Fruit fly (Drosophila melanogaster) whole organism, embryonic: ENCODE data around the gene SkpC.

Experiments
- Adf1 ChIP-seq: fragments of 200-800 bp; sonication (Bioruptor generic); IDR thresholded peaks from 2 replicates; pipeline ENCODE4 v1.3.6; 2022; ENCODE audit warnings: missing biosample characterization, missing genetic modification characterization
- Antp ChIP-seq: fragments of 200-800 bp; sonication (Bioruptor generic); optimal IDR thresholded peaks from 3 replicates; lab custom pipeline; 2016; ENCODE audit warnings: missing biosample characterization, missing genetic modification characterization
- Asciz ChIP-seq: fragments of 200-800 bp; sonication (Bioruptor generic); optimal IDR thresholded peaks from 2 replicates; lab custom pipeline; 2017; ENCODE audit warnings: missing biosample characterization, mild to moderate bottlenecking, missing genetic modification characterization, missing genetic modification reagents
- Awh ChIP-seq: fragments of 200-800 bp; sonication (Bioruptor generic); IDR thresholded peaks from 2 replicates; pipeline ENCODE4, ENCODE4 v1.3.6; 2022; ENCODE audit warnings: missing biosample characterization, missing genetic modification characterization
- Bdp1 ChIP-seq: fragments of 200-800 bp; sonication (Bioruptor generic); optimal IDR thresholded peaks from 3 replicates; lab custom pipeline; 2016; ENCODE audit warnings: missing biosample characterization, missing genetic modification characterization
- C15 ChIP-seq: fragments of 200-800 bp; sonication (Bioruptor generic); IDR thresholded peaks from 3 replicates; pipeline ENCODE4 v1.3.6; 2022; ENCODE audit warnings: missing biosample characterization, missing genetic modification characterization
- CG10274 ChIP-seq: fragments of 200-800 bp; sonication (Bioruptor generic); optimal IDR thresholded peaks from 3 replicates; lab custom pipeline; 2017; ENCODE audit warnings: missing biosample characterization, mild to moderate bottlenecking, missing genetic modification characterization
- CG11085 ChIP-seq: fragments of 200-800 bp; sonication (Bioruptor generic); IDR thresholded peaks from 2 replicates; pipeline ENCODE4 v1.3.6; 2022; ENCODE audit warnings: missing biosample characterization, missing genetic modification characterization
- CG11093 ChIP-seq: fragments of 200-800 bp; sonication (Bioruptor generic); IDR thresholded peaks from 3 replicates; pipeline ENCODE4 v1.3.6; 2022; ENCODE audit warnings: missing biosample characterization, missing genetic modification characterization
- CG11398 ChIP-seq: fragments of 200-800 bp; sonication (Bioruptor generic); optimal IDR thresholded peaks from 2 replicates; lab custom pipeline; 2016; ENCODE audit warnings: missing biosample characterization, missing genetic modification characterization
- CG1233 ChIP-seq: fragments of 200-800 bp; sonication (Bioruptor generic); optimal IDR thresholded peaks from 4 replicates; lab custom pipeline; 2018; ENCODE audit warnings: missing biosample characterization, mild to moderate bottlenecking, missing genetic modification characterization
- CG12744 ChIP-seq: fragments of 200-800 bp; sonication (Bioruptor generic); optimal IDR thresholded peaks from 2 replicates; lab custom pipeline; 2016; ENCODE audit warnings: missing biosample characterization, missing genetic modification characterization
- CG13287 ChIP-seq: fragments of 200-800 bp; sonication (Bioruptor generic); IDR thresholded peaks from 2 replicates; pipeline ENCODE4 v1.3.6; 2022; ENCODE audit warnings: missing biosample characterization, missing genetic modification characterization; ENCODE audit not compliant: partially characterized antibody
- CG14860 ChIP-seq: fragments of 200-800 bp; sonication (Bioruptor generic); IDR thresholded peaks from 3 replicates; pipeline ENCODE4 v1.3.6; 2022; ENCODE audit warnings: missing biosample characterization, missing genetic modification characterization; ENCODE audit not compliant: partially characterized antibody
- CG1529 ChIP-seq: fragments of 200-800 bp; sonication (Bioruptor generic); optimal IDR thresholded peaks from 3 replicates; lab custom pipeline; 2018; ENCODE audit warnings: missing biosample characterization, missing genetic modification characterization
- CG15479 ChIP-seq: fragments of 200-800 bp; sonication (Bioruptor generic); optimal IDR thresholded peaks from 3 replicates; lab custom pipeline; 2019; ENCODE audit warnings: missing biosample characterization, mild to moderate bottlenecking, missing genetic modification characterization, moderate library complexity
- CG18011 ChIP-seq: fragments of 200-800 bp; sonication (Bioruptor generic); optimal IDR thresholded peaks from 2 replicates; lab custom pipeline; 2017; ENCODE audit warnings: missing biosample characterization, missing genetic modification characterization, mild to moderate bottlenecking, moderate library complexity, missing genotype
- CG2116 ChIP-seq: fragments of 200-800 bp; sonication (Bioruptor generic); optimal IDR thresholded peaks from 3 replicates; lab custom pipeline; 2018; ENCODE audit warnings: missing biosample characterization, mild to moderate bottlenecking, missing genetic modification characterization
- CG2875 ChIP-seq: fragments of 200-800 bp; sonication (Bioruptor generic); optimal IDR thresholded peaks from 2 replicates; lab custom pipeline; 2017; ENCODE audit warnings: missing biosample characterization, mild to moderate bottlenecking, missing genetic modification characterization, missing genetic modification reagents
- CG33213 ChIP-seq: fragments of 200-800 bp; sonication (Bioruptor generic); optimal IDR thresholded peaks from 3 replicates; lab custom pipeline; 2016; ENCODE audit warnings: missing biosample characterization, missing genetic modification characterization
- CG4424 ChIP-seq: fragments of 200-800 bp; sonication (Bioruptor generic); optimal IDR thresholded peaks from 3 replicates; lab custom pipeline; 2016; ENCODE audit warnings: missing biosample characterization, missing genetic modification characterization
- CG7987 ChIP-seq: fragments of 200-800 bp; sonication (Bioruptor generic); optimal IDR thresholded peaks from 2 replicates; lab custom pipeline; 2018; ENCODE audit warnings: missing biosample characterization, mild to moderate bottlenecking, missing genetic modification characterization, moderate library complexity
- CG8478 ChIP-seq: fragments of >200 bp; optimal IDR thresholded peaks from 2 replicates; lab custom pipeline; 2018
- CG9437 ChIP-seq: fragments of 200-800 bp; sonication (Bioruptor generic); optimal IDR thresholded peaks from 2 replicates; lab custom pipeline; 2018; ENCODE audit warnings: missing biosample characterization, mild to moderate bottlenecking, missing genetic modification characterization
- Chrac-16 ChIP-seq: fragments of 200-800 bp; sonication (Bioruptor generic); optimal IDR thresholded peaks from 3 replicates; lab custom pipeline; 2016; ENCODE audit warnings: missing biosample characterization, missing genetic modification characterization
- D19A ChIP-seq: fragments of 200-800 bp; optimal IDR thresholded peaks from 3 replicates; lab custom pipeline; 2019; ENCODE audit warnings: missing biosample characterization, mild to moderate bottlenecking, missing genetic modification characterization, moderate library complexity
- Deaf1 ChIP-seq: fragments of 200-800 bp; optimal IDR thresholded peaks from 3 replicates; lab custom pipeline; 2019; ENCODE audit warnings: missing biosample characterization, mild to moderate bottlenecking, missing genetic modification characterization, moderate library complexity
- Dek ChIP-seq: fragments of 200-800 bp; sonication (Bioruptor generic); optimal IDR thresholded peaks from 3 replicates; lab custom pipeline; 2019; ENCODE audit warnings: missing biosample characterization, mild to moderate bottlenecking, missing genetic modification characterization, moderate library complexity
- Doc2 ChIP-seq: fragments of 200-800 bp; sonication (Bioruptor generic); IDR thresholded peaks from 2 replicates; pipeline ENCODE4 v1.3.6; 2022; ENCODE audit warnings: missing biosample characterization, missing genetic modification characterization
- Doc3 ChIP-seq: fragments of 200-800 bp; sonication (Bioruptor generic); IDR thresholded peaks from 3 replicates; pipeline ENCODE4 v1.3.6; 2022; ENCODE audit warnings: missing biosample characterization, missing genetic modification characterization; ENCODE audit not compliant: partially characterized antibody
- Drgx ChIP-seq: fragments of 200-800 bp; sonication (Bioruptor generic); IDR thresholded peaks from 2 replicates; pipeline ENCODE4 v1.3.6; 2022; ENCODE audit warnings: missing biosample characterization, missing genetic modification characterization
- ERR ChIP-seq: fragments of 200-800 bp; sonication (Bioruptor generic); optimal IDR thresholded peaks from 2 replicates; lab custom pipeline; 2016; ENCODE audit warnings: missing biosample characterization, missing genetic modification characterization
- Fer1 ChIP-seq: fragments of 200-800 bp; sonication (Bioruptor generic); optimal IDR thresholded peaks from 2 replicates; lab custom pipeline; 2017; ENCODE audit warnings: missing biosample characterization, mild to moderate bottlenecking, missing genetic modification characterization
- H15 ChIP-seq: fragments of 200-800 bp; sonication (Bioruptor generic); IDR thresholded peaks from 3 replicates; pipeline ENCODE4 v1.3.6; 2022; ENCODE audit warnings: missing biosample characterization, missing genetic modification characterization
- Hey ChIP-seq: fragments of 200-800 bp; sonication (Bioruptor generic); optimal IDR thresholded peaks from 3 replicates; lab custom pipeline; 2018; ENCODE audit warnings: missing biosample characterization, mild to moderate bottlenecking, missing genetic modification characterization
- Hmx ChIP-seq: fragments of 200-800 bp; sonication (Bioruptor generic); optimal IDR thresholded peaks from 2 replicates; lab custom pipeline; 2016; ENCODE audit warnings: missing biosample characterization, missing genetic modification characterization
- Meics ChIP-seq: fragments of 200-800 bp; sonication (Bioruptor generic); optimal IDR thresholded peaks from 2 replicates; lab custom pipeline; 2017; ENCODE audit warnings: missing biosample characterization, mild to moderate bottlenecking, missing genetic modification characterization
- NC2β ChIP-seq: fragments of 200-800 bp; sonication (Bioruptor generic); optimal IDR thresholded peaks from 2 replicates; lab custom pipeline; 2016; ENCODE audit warnings: missing biosample characterization, missing genetic modification characterization
- Neu2 ChIP-seq: fragments of 200-800 bp; sonication (Bioruptor generic); optimal IDR thresholded peaks from 3 replicates; lab custom pipeline; 2016; ENCODE audit warnings: missing biosample characterization, missing genetic modification characterization, borderline replicate concordance
- Nf-YB ChIP-seq: fragments of 200-800 bp; sonication (Bioruptor generic); optimal IDR thresholded peaks from 3 replicates; lab custom pipeline; 2019; ENCODE audit warnings: missing biosample characterization, mild to moderate bottlenecking, missing genetic modification characterization, moderate library complexity
- Oaz ChIP-seq: fragments of 200-800 bp; sonication (Bioruptor generic); IDR thresholded peaks from 2 replicates; pipeline ENCODE4 v1.3.6; 2022; ENCODE audit warnings: missing biosample characterization, missing genetic modification characterization
- aop ChIP-seq: fragments of 200-800 bp; sonication (Bioruptor generic); IDR thresholded peaks from 2 replicates; pipeline ENCODE4 v1.3.6; 2022; ENCODE audit warnings: missing biosample characterization, missing genetic modification characterization
- az2 ChIP-seq: fragments of 200-800 bp; sonication (Bioruptor generic); optimal IDR thresholded peaks from 3 replicates; lab custom pipeline; 2016; ENCODE audit warnings: missing biosample characterization, missing genetic modification characterization
- br ChIP-seq: fragments of >200 bp; optimal IDR thresholded peaks from 2 replicates; lab custom pipeline; 2017
- chif ChIP-seq, 2 experiments: fragments of 200-800 bp; sonication (Bioruptor generic); optimal IDR thresholded peaks; 3 replicates each; lab custom pipeline; 2016; ENCODE audit warnings: missing biosample characterization in 2 of 2, missing genetic modification characterization in 2 of 2
- chm ChIP-seq: fragments of 200-800 bp; sonication (Bioruptor generic); IDR thresholded peaks from 2 replicates; pipeline ENCODE4 v1.3.6; 2022; ENCODE audit warnings: missing biosample characterization, missing genetic modification characterization
- exex ChIP-seq: fragments of 200-800 bp; sonication (Bioruptor generic); optimal IDR thresholded peaks from 4 replicates; lab custom pipeline; 2018; ENCODE audit warnings: missing biosample characterization, mild to moderate bottlenecking, missing genetic modification characterization, moderate library complexity
- fru ChIP-seq: fragments of >200 bp; optimal IDR thresholded peaks from 2 replicates; lab custom pipeline; 2017
- ftz-f1 ChIP-seq: fragments of 200-800 bp; sonication (Bioruptor generic); optimal IDR thresholded peaks from 2 replicates; lab custom pipeline; 2016; ENCODE audit warnings: missing biosample characterization, missing genetic modification characterization
- gsb ChIP-seq: fragments of 200-800 bp; sonication (Bioruptor generic); IDR thresholded peaks from 2 replicates; pipeline ENCODE4 v1.3.6; 2022; ENCODE audit warnings: missing biosample characterization, missing genetic modification characterization
- lab ChIP-seq: fragments of 200-800 bp; sonication (Bioruptor generic); optimal IDR thresholded peaks from 3 replicates; lab custom pipeline; 2017; ENCODE audit warnings: missing biosample characterization, missing genetic modification characterization, mild to moderate bottlenecking, moderate library complexity, missing genetic modification reagents
- toy ChIP-seq: fragments of 200-800 bp; sonication (Bioruptor generic); IDR thresholded peaks from 2 replicates; pipeline ENCODE4 v1.3.6; 2022; ENCODE audit warnings: missing biosample characterization, missing genetic modification characterization

SkpC gene

dm6 chrX:19769821-19770519 lies 45.9 kb upstream of the SkpC start (continued):
- no peak for TF ChIP-seq CG11093 (GFP tag; lab: Robert Waterston, UW)
- no peak for TF ChIP-seq CG13287 (GFP tag; lab: Robert Waterston, UW)
- TF ChIP-seq exex (tag; lab: Kevin White, UChicago), result no peak
- peak; percentile 68; the same call in 1 of the 2 replicates for TF ChIP-seq chm (GFP tag; lab: Robert Waterston, UW)
- no peak for TF ChIP-seq Neu2 (GFP tag; lab: Kevin White, UChicago)
- TF ChIP-seq CG1529 (GFP tag; lab: Kevin White, UChicago), result no peak
- TF ChIP-seq CG2875 (GFP tag; lab: Kevin White, UChicago), result peak; percentile 29
- TF ChIP-seq C15 (GFP tag; lab: Robert Waterston, UW), result no peak
- TF ChIP-seq toy (GFP tag; lab: Robert Waterston, UW), result no peak
- no peak for TF ChIP-seq CG9437 (GFP tag; lab: Kevin White, UChicago)
- no peak for TF ChIP-seq br (lab: Kevin White, UChicago)
- no peak for TF ChIP-seq Drgx
- peak; percentile 46 for TF ChIP-seq D19A (tag; lab: Kevin White, UChicago)
- TF ChIP-seq Deaf1 (tag; lab: Kevin White, UChicago), result no peak
- TF ChIP-seq aop (GFP tag; lab: Robert Waterston, UW), result no peak
- peak; percentile 9 for TF ChIP-seq Nf-YB
- TF ChIP-seq Oaz (GFP tag; lab: Robert Waterston, UW), result no peak
- no peak for TF ChIP-seq CG11398 (GFP tag; lab: Kevin White, UChicago)
- TF ChIP-seq Dek, result no peak
- no peak for TF ChIP-seq ERR (GFP tag; lab: Kevin White, UChicago)
- TF ChIP-seq NC2β (GFP tag; lab: Kevin White, UChicago), result peak; percentile 25
- TF ChIP-seq Hey (tag; lab: Kevin White, UChicago), result no peak
- TF ChIP-seq Meics, result peak; percentile 1
- TF ChIP-seq CG33213 (GFP tag; lab: Kevin White, UChicago), result no peak
- TF ChIP-seq H15 (GFP tag; lab: Robert Waterston, UW), result no peak
- TF ChIP-seq CG11085, result no peak
- TF ChIP-seq az2 (GFP tag; lab: Kevin White, UChicago), result peak; percentile 24
- TF ChIP-seq Doc3 (GFP tag; lab: Robert Waterston, UW), result no peak
- peak; percentile 5 for TF ChIP-seq Asciz (GFP tag; lab: Kevin White, UChicago)
- no peak for TF ChIP-seq CG1233 (GFP tag; lab: Kevin White, UChicago)
- TF ChIP-seq chif (GFP tag; optimal IDR thresholded peaks at IDR 0.05; lab: Kevin White, UChicago), result peak in 1 of 2 experiments; percentile 59
- no peak for TF ChIP-seq ftz-f1 (GFP tag; lab: Kevin White, UChicago)
- peak; percentile 9 for TF ChIP-seq CG2116 (GFP tag; lab: Kevin White, UChicago)
- no peak for TF ChIP-seq fru (lab: Kevin White, UChicago)
- TF ChIP-seq CG7987 (GFP tag; lab: Kevin White, UChicago), result no peak
- TF ChIP-seq lab (GFP tag; lab: Kevin White, UChicago), result peak; percentile 15
- no peak for TF ChIP-seq CG14860 (GFP tag; lab: Robert Waterston, UW)
- no peak for TF ChIP-seq gsb (GFP tag; lab: Robert Waterston, UW)
- no peak for TF ChIP-seq Doc2 (GFP tag; lab: Robert Waterston, UW)
- TF ChIP-seq CG18011, result no peak
- peak; percentile 45 for TF ChIP-seq Chrac-16 (GFP tag; lab: Kevin White, UChicago)
- peak; percentile 9 for TF ChIP-seq CG12744 (GFP tag; lab: Kevin White, UChicago)
- TF ChIP-seq CG10274 (GFP tag; lab: Kevin White, UChicago), result no peak
- TF ChIP-seq Bdp1 (GFP tag; lab: Kevin White, UChicago), result no peak
- TF ChIP-seq Awh, result no peak
- TF ChIP-seq Adf1, result no peak
- TF ChIP-seq Antp (GFP tag; lab: Kevin White, UChicago), result peak; percentile 29
- TF ChIP-seq Hmx (GFP tag; lab: Kevin White, UChicago), result no peak
- TF ChIP-seq CG8478 (lab: Kevin White, UChicago), result no peak
- TF ChIP-seq CG15479 (GFP tag; lab: Kevin White, UChicago), result no peak
- peak; percentile 65 for TF ChIP-seq CG4424 (GFP tag; lab: Kevin White, UChicago)
- no peak for TF ChIP-seq Fer1 (GFP tag; lab: Kevin White, UChicago)
